Worm (Caenorhabditis elegans) whole organism, midembryonic: ENCODE results near the gene Y5F2A.4.

Experiments used
- T22C8.4 ChIP-seq: fragments of 200-800 bp; sonication (Bioruptor generic); IDR thresholded peaks from 2 replicates; pipeline ENCODE4 v1.3.6; 2022; ENCODE audit warnings: missing genetic modification characterization, missing compliant biosample characterization
- cog-1 ChIP-seq: sonication (generic microtip); optimal IDR thresholded peaks from 2 replicates; lab custom pipeline; 2016; ENCODE audit warnings: missing genetic modification characterization, missing compliant biosample characterization
- flt-1 ChIP-seq: fragments of 200-800 bp; sonication (Bioruptor generic); IDR thresholded peaks from 2 replicates; pipeline ENCODE4 v1.3.6; 2022; ENCODE audit warnings: missing genetic modification characterization, missing compliant biosample characterization
- ref-1 ChIP-seq: fragments of 200-800 bp; sonication (Bioruptor generic); conservative IDR thresholded peaks from 2 replicates; pipeline ENCODE4 v1.3.6; 2022; ENCODE audit warnings: missing genetic modification reagents, missing genetic modification characterization, missing compliant biosample characterization
- tab-1 ChIP-seq: fragments of 200-800 bp; sonication (Bioruptor generic); IDR thresholded peaks from 2 replicates; pipeline ENCODE4 v1.3.6; 2022; ENCODE audit warnings: missing genetic modification characterization, missing compliant biosample characterization
- ztf-23 ChIP-seq: fragments of 200-800 bp; sonication (Bioruptor generic); IDR thresholded peaks from 2 replicates; pipeline ENCODE4 v1.3.6; 2022; ENCODE audit warnings: missing genetic modification reagents, missing genetic modification characterization, missing compliant biosample characterization

DNA sequence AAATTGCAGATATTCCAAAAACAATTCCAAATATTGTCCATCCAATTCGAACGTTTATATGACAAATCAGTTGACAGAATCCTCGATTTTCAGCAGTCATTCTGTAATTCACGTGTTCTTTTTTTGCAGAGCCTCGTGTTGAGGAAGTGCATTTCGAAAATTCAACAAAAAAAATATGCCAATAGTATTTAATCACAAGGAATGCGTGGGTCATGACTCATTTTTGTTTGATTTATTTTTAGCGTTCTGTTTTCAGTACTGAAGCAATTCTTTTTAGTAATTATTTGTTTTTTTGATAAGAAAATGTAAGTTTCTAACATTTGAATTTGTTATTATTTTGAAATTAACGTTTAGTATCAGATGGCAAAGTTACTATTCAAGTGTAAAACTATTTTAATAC is 47.5 kb downstream of the Y5F2A.4 start, which contains the start of gene hrg-4:
- TF ChIP-seq ztf-23 (GFP tag; lab: Robert Waterston, UW) (no peak), tab-1 (GFP tag; lab: Robert Waterston, UW) (no peak), cog-1 (no peak), flt-1 (GFP tag; lab: Robert Waterston, UW) (no peak), T22C8.4 (GFP tag; lab: Robert Waterston, UW) (no peak), ref-1 (GFP tag; lab: Robert Waterston, UW) (no peak)
